Worm (Caenorhabditis elegans): Measurements from ENCODE around the gene xpo-1.

DNA sequence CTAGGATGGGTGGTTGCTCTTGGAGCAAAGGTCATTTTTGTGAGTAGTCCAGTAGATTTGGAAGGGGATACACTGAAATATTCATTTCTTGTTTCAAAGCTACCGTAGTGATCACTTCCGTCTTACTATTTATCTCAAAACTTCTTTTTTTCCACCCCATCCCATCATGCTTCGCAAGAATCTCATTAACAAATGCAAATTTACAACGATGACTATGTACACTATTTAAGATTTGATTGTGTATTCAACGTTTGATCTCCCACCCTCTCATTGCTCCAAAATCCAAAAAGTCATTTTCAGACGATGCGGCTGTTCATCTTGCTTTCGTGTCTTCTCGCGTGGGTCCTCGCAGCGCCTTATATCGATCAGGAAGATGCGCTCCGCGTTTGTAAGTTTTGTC lies 11.8 kb upstream of the xpo-1 start, which contains the start of gene flp-21:
- TF ChIP-seq ztf-11 (tag; optimal IDR thresholded peaks at IDR 0.05) (no peak), blmp-1 (tag; optimal IDR thresholded peaks at IDR 0.05) (no peak), unc-62 (GFP tag; optimal IDR thresholded peaks at IDR 0.05) (no peak), unc-39 (tag; optimal IDR thresholded peaks at IDR 0.05) (no peak), elt-1 (tag; optimal IDR thresholded peaks at IDR 0.05; ENCODE audit: borderline replicate concordance, insufficient read depth) (no peak), nhr-28 (tag; optimal IDR thresholded peaks at IDR 0.05) (no peak)
